Worm (Caenorhabditis elegans) whole organism, late embryonic: ENCODE data around the gene F21A3.3.

Source experiments
- ama-1 ChIP-seq: fragments of 150-350 bp; optimal IDR thresholded peaks from 2 replicates; lab custom pipeline; 2014
- ceh-24 ChIP-seq: sonication (generic microtip); optimal IDR thresholded peaks from 2 replicates; lab custom pipeline; 2016; ENCODE audit warnings: mild to moderate bottlenecking, missing genetic modification characterization, missing compliant biosample characterization
- dve-1 ChIP-seq: sonication (generic microtip); optimal IDR thresholded peaks from 2 replicates; lab custom pipeline; 2017; ENCODE audit warnings: antibody characterized with exemption, mild to moderate bottlenecking, missing genetic modification characterization, missing compliant biosample characterization
- gmeb-2 ChIP-seq: sonication (generic microtip); optimal IDR thresholded peaks from 2 replicates; lab custom pipeline; 2016; ENCODE audit warnings: missing genetic modification characterization, inconsistent platforms, missing compliant biosample characterization
- hlh-8 ChIP-seq: sonication (generic microtip); optimal IDR thresholded peaks from 2 replicates; lab custom pipeline; 2016; ENCODE audit warnings: missing genotype, missing genetic modification characterization, missing compliant biosample characterization
- lim-6 ChIP-seq: sonication (generic microtip); optimal IDR thresholded peaks from 2 replicates; lab custom pipeline; 2016; ENCODE audit warnings: missing genetic modification characterization, missing compliant biosample characterization
- pha-4 ChIP-seq: fragments of 150-350 bp; optimal IDR thresholded peaks from 2 replicates; lab custom pipeline; 2018; ENCODE audit warnings: missing biosample characterization, missing genetic modification reagents, missing genetic modification characterization
- pros-1 ChIP-seq: fragments of 150-350 bp; optimal IDR thresholded peaks from 2 replicates; lab custom pipeline; 2014; ENCODE audit warnings: missing biosample characterization, missing genetic modification reagents, missing genetic modification characterization
- tbx-2 ChIP-seq: sonication (generic microtip); optimal IDR thresholded peaks from 2 replicates; lab custom pipeline; 2016; ENCODE audit warnings: missing genetic modification characterization, missing compliant biosample characterization

DNA sequence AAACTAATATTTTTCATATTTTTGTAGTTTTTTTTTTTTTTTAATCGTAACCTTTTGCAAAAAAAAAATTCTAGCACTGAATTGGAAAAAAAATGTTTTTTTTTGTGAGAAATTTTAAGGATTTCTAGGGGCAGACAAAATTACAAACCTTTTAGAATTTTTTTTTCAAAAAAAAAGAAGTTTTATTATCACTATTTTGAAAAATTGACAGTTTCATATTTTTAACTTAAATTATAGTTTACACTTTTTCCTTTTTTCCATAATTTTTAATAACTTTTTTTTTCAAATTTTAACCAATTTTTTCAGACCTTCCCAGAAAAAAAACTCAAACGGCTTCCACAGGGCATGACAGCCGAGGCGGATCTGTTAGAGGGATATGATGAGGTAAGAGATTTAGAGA, 46.5 kb upstream of the F21A3.3 start, which contains the start of gene dpf-1:
- TF ChIP-seq pros-1 (tag; lab: Kevin White, UChicago) (no peak), hlh-8 (tag; lab: Kevin White, UChicago) (no peak), ceh-24 (tag; lab: Kevin White, UChicago) (no peak), gmeb-2 (no peak), tbx-2 (tag; lab: Kevin White, UChicago) (no peak), ama-1 (no peak), lim-6 (tag; lab: Kevin White, UChicago) (no peak), pha-4 (tag; lab: Kevin White, UChicago) (no peak), dve-1 (tag; lab: Kevin White, UChicago) (no peak)
